Fruit fly (Drosophila melanogaster) whole organism, embryonic: ENCODE measurements around the gene Atx2.

Experiments used
- ATbp ChIP-seq: fragments of 200-800 bp; sonication (Bioruptor generic); optimal IDR thresholded peaks from 2 replicates; lab custom pipeline; 2017; ENCODE audit warnings: missing biosample characterization, mild to moderate bottlenecking, missing genetic modification characterization, missing genetic modification reagents
- Atf-2 ChIP-seq: fragments of 200-800 bp; sonication (Bioruptor generic); optimal IDR thresholded peaks from 2 replicates; lab custom pipeline; 2016; ENCODE audit warnings: missing biosample characterization, missing genetic modification characterization
- B-H2 ChIP-seq: fragments of 200-800 bp; sonication (Bioruptor generic); optimal IDR thresholded peaks from 2 replicates; lab custom pipeline; 2018; ENCODE audit warnings: missing biosample characterization, mild to moderate bottlenecking, missing genetic modification characterization
- CG10209 ChIP-seq: fragments of 200-800 bp; sonication (Bioruptor generic); optimal IDR thresholded peaks from 3 replicates; lab custom pipeline; 2017; ENCODE audit warnings: missing biosample characterization, mild to moderate bottlenecking, missing genetic modification characterization, missing genetic modification reagents
- CG11247 ChIP-seq: fragments of 200-800 bp; sonication (Bioruptor generic); IDR thresholded peaks from 2 replicates; pipeline ENCODE4 v1.3.6; 2022; ENCODE audit warnings: missing biosample characterization, missing genetic modification characterization
- CG11456 ChIP-seq: fragments of 200-800 bp; sonication (Bioruptor generic); IDR thresholded peaks from 3 replicates; pipeline ENCODE4 v1.3.6; 2022; ENCODE audit warnings: missing biosample characterization, missing genetic modification characterization
- CG11723 ChIP-seq: fragments of 200-800 bp; sonication (Bioruptor generic); optimal IDR thresholded peaks from 2 replicates; lab custom pipeline; 2017; ENCODE audit warnings: missing biosample characterization, mild to moderate bottlenecking, missing genetic modification characterization
- CG12659 ChIP-seq: fragments of 200-800 bp; sonication (Bioruptor generic); optimal IDR thresholded peaks from 3 replicates; lab custom pipeline; 2017; ENCODE audit warnings: mild to moderate bottlenecking, missing biosample characterization, missing genetic modification reagents, missing genetic modification characterization
- CG13296 ChIP-seq: fragments of 200-800 bp; sonication (Bioruptor generic); optimal IDR thresholded peaks from 3 replicates; lab custom pipeline; 2018; ENCODE audit warnings: missing biosample characterization, mild to moderate bottlenecking, missing genetic modification characterization
- CG15696 ChIP-seq: fragments of 200-800 bp; sonication (Bioruptor generic); optimal IDR thresholded peaks from 2 replicates; lab custom pipeline; 2019; ENCODE audit warnings: missing biosample characterization, mild to moderate bottlenecking, missing genetic modification characterization, moderate library complexity
- CG1603 ChIP-seq: fragments of 200-800 bp; sonication (Bioruptor generic); optimal IDR thresholded peaks from 2 replicates; lab custom pipeline; 2019; ENCODE audit warnings: missing biosample characterization, mild to moderate bottlenecking, missing genetic modification characterization, moderate library complexity
- CG31365 ChIP-seq: fragments of 200-800 bp; sonication (Bioruptor generic); optimal IDR thresholded peaks from 2 replicates; lab custom pipeline; 2018; ENCODE audit warnings: missing biosample characterization, mild to moderate bottlenecking, missing genetic modification characterization
- CG4282 ChIP-seq: fragments of 200-800 bp; sonication (Bioruptor generic); optimal IDR thresholded peaks from 2 replicates; lab custom pipeline; 2016; ENCODE audit warnings: missing biosample characterization, missing genetic modification characterization
- CG4707 ChIP-seq: fragments of 200-800 bp; sonication (Bioruptor generic); optimal IDR thresholded peaks from 2 replicates; lab custom pipeline; 2018; ENCODE audit warnings: missing biosample characterization, mild to moderate bottlenecking, missing genetic modification characterization, moderate library complexity
- CG6272 ChIP-seq: fragments of 200-800 bp; sonication (Bioruptor generic); IDR thresholded peaks from 2 replicates; pipeline ENCODE4 v1.3.6; 2022; ENCODE audit warnings: missing biosample characterization, missing genetic modification characterization
- CG7556 ChIP-seq: fragments of 200-800 bp; sonication (Bioruptor generic); optimal IDR thresholded peaks from 2 replicates; lab custom pipeline; 2017; ENCODE audit warnings: missing biosample characterization, mild to moderate bottlenecking, missing genetic modification characterization
- CG8924 ChIP-seq: fragments of 200-800 bp; optimal IDR thresholded peaks from 3 replicates; lab custom pipeline; 2019; ENCODE audit warnings: missing biosample characterization, mild to moderate bottlenecking, missing genetic modification characterization, moderate library complexity
- CG9797 ChIP-seq: fragments of 200-800 bp; sonication (Bioruptor generic); optimal IDR thresholded peaks from 3 replicates; lab custom pipeline; 2018; ENCODE audit warnings: missing biosample characterization, mild to moderate bottlenecking, missing genetic modification characterization
- Dfd ChIP-seq, 2 experiments: fragments of >200 bp; optimal IDR thresholded peaks; 2 replicates each; lab custom pipeline; 2017; ENCODE audit warnings: missing biosample characterization in 2 of 2, missing genetic modification characterization in 2 of 2
- Elba2 ChIP-seq: fragments of 200-800 bp; sonication (Bioruptor generic); optimal IDR thresholded peaks from 3 replicates; lab custom pipeline; 2016; ENCODE audit warnings: missing biosample characterization, missing genetic modification characterization
- Fer1 ChIP-seq: fragments of 200-800 bp; sonication (Bioruptor generic); optimal IDR thresholded peaks from 2 replicates; lab custom pipeline; 2017; ENCODE audit warnings: missing biosample characterization, mild to moderate bottlenecking, missing genetic modification characterization
- H2.0 ChIP-seq: fragments of 200-800 bp; sonication (Bioruptor generic); IDR thresholded peaks from 2 replicates; pipeline ENCODE4 v1.3.6; 2022; ENCODE audit warnings: missing biosample characterization, missing genetic modification characterization
- Hey ChIP-seq: fragments of 200-800 bp; sonication (Bioruptor generic); optimal IDR thresholded peaks from 3 replicates; lab custom pipeline; 2018; ENCODE audit warnings: missing biosample characterization, mild to moderate bottlenecking, missing genetic modification characterization
- MBD-R2 ChIP-seq: fragments of 200-800 bp; sonication (Bioruptor generic); IDR thresholded peaks from 2 replicates; pipeline ENCODE4 v1.3.6; 2022; ENCODE audit warnings: missing biosample characterization, missing genetic modification characterization
- Optix ChIP-seq: fragments of 200-800 bp; sonication (Bioruptor generic); IDR thresholded peaks from 3 replicates; pipeline ENCODE4 v1.3.6; 2022; ENCODE audit warnings: missing biosample characterization, missing genetic modification characterization
- PHDP ChIP-seq: fragments of 200-800 bp; sonication (Bioruptor generic); optimal IDR thresholded peaks from 3 replicates; lab custom pipeline; 2018; ENCODE audit warnings: missing biosample characterization, mild to moderate bottlenecking, missing genetic modification characterization, moderate library complexity
- Ptx1 ChIP-seq: fragments of 200-800 bp; sonication (Bioruptor generic); IDR thresholded peaks from 2 replicates; pipeline ENCODE4 v1.3.6; 2022; ENCODE audit warnings: missing biosample characterization, missing genetic modification characterization
- Rfx ChIP-seq: fragments of 200-800 bp; sonication (Bioruptor generic); IDR thresholded peaks from 2 replicates; pipeline ENCODE4 v1.3.6; 2022; ENCODE audit warnings: missing biosample characterization, missing genetic modification characterization
- Six4 ChIP-seq: fragments of 200-800 bp; sonication (Bioruptor generic); optimal IDR thresholded peaks from 2 replicates; lab custom pipeline; 2016; ENCODE audit warnings: missing biosample characterization, missing genetic modification characterization
- Sry-β ChIP-seq: fragments of 200-800 bp; sonication (Bioruptor generic); optimal IDR thresholded peaks from 2 replicates; lab custom pipeline; 2018; ENCODE audit warnings: missing biosample characterization, mild to moderate bottlenecking, missing genetic modification characterization, moderate library complexity
- TFAM ChIP-seq: fragments of 200-800 bp; sonication (Bioruptor generic); optimal IDR thresholded peaks from 2 replicates; lab custom pipeline; 2017; ENCODE audit warnings: missing biosample characterization, missing genetic modification characterization, inconsistent platforms
- ap ChIP-seq: fragments of 200-800 bp; sonication (Bioruptor generic); IDR thresholded peaks from 2 replicates; pipeline ENCODE4 v1.3.6; 2022; ENCODE audit warnings: missing biosample characterization, missing genetic modification characterization
- ash1 ChIP-seq: fragments of 200-800 bp; sonication (Bioruptor generic); optimal IDR thresholded peaks from 2 replicates; lab custom pipeline; 2018; ENCODE audit warnings: missing biosample characterization, mild to moderate bottlenecking, missing genetic modification characterization
- az2 ChIP-seq: fragments of 200-800 bp; sonication (Bioruptor generic); optimal IDR thresholded peaks from 3 replicates; lab custom pipeline; 2016; ENCODE audit warnings: missing biosample characterization, missing genetic modification characterization
- bbx ChIP-seq: fragments of 200-800 bp; sonication (Bioruptor generic); IDR thresholded peaks from 2 replicates; pipeline ENCODE4 v1.3.6; 2022; ENCODE audit warnings: missing biosample characterization, missing genetic modification characterization; ENCODE audit not compliant: partially characterized antibody
- cas ChIP-seq: fragments of 200-800 bp; sonication (Bioruptor generic); IDR thresholded peaks from 2 replicates; pipeline ENCODE4 v1.3.6; 2022; ENCODE audit warnings: missing biosample characterization, missing genetic modification characterization
- caup ChIP-seq: fragments of 200-800 bp; sonication (Bioruptor generic); optimal IDR thresholded peaks from 3 replicates; lab custom pipeline; 2017; ENCODE audit warnings: missing biosample characterization, mild to moderate bottlenecking, missing genetic modification characterization, moderate library complexity; ENCODE audit not compliant: severe bottlenecking
- chn ChIP-seq: fragments of 200-800 bp; sonication (Bioruptor generic); optimal IDR thresholded peaks from 2 replicates; lab custom pipeline; 2016; ENCODE audit warnings: missing biosample characterization, missing genetic modification characterization
- crc ChIP-seq: fragments of 200-800 bp; sonication (Bioruptor generic); optimal IDR thresholded peaks from 2 replicates; lab custom pipeline; 2016; ENCODE audit warnings: missing biosample characterization, missing genetic modification characterization
- dpn ChIP-seq, 2 experiments: fragments of 200-800 bp; sonication (Bioruptor generic); optimal IDR thresholded peaks; 3 replicates each; lab custom pipeline; 2016; ENCODE audit warnings: missing biosample characterization in 2 of 2, missing genetic modification characterization in 2 of 2
- eve ChIP-seq, 2 experiments: fragments of >200 bp; optimal IDR thresholded peaks; 2 replicates each; lab custom pipeline; 2017; ENCODE audit warnings: missing biosample characterization in 2 of 2, missing genetic modification characterization in 2 of 2
- gsb-n ChIP-seq: fragments of 200-800 bp; sonication (Bioruptor generic); optimal IDR thresholded peaks from 3 replicates; lab custom pipeline; 2018; ENCODE audit warnings: missing biosample characterization, mild to moderate bottlenecking, missing genetic modification characterization
- hth ChIP-seq: fragments of >200 bp; optimal IDR thresholded peaks from 2 replicates; lab custom pipeline; 2017; ENCODE audit warnings: inconsistent platforms
- jigr1 ChIP-seq: fragments of 200-800 bp; sonication (Bioruptor generic); IDR thresholded peaks from 3 replicates; pipeline ENCODE4 v1.3.6; 2022; ENCODE audit warnings: missing biosample characterization, missing genetic modification characterization
- jing ChIP-seq: fragments of 200-800 bp; sonication (Bioruptor generic); optimal IDR thresholded peaks from 2 replicates; lab custom pipeline; 2018; ENCODE audit warnings: missing biosample characterization, mild to moderate bottlenecking, missing genetic modification characterization
- kay ChIP-seq: fragments of 200-800 bp; sonication (Bioruptor generic); optimal IDR thresholded peaks from 2 replicates; lab custom pipeline; 2016; ENCODE audit warnings: missing biosample characterization, missing genetic modification characterization
- otp ChIP-seq: fragments of 200-800 bp; sonication (Bioruptor generic); IDR thresholded peaks from 3 replicates; pipeline ENCODE4, ENCODE4 v1.3.6; 2022; ENCODE audit warnings: missing biosample characterization, missing genetic modification characterization
- sr ChIP-seq: fragments of 200-800 bp; sonication (Bioruptor generic); IDR thresholded peaks from 3 replicates; pipeline ENCODE4 v1.3.6; 2022; ENCODE audit warnings: missing biosample characterization, missing genetic modification characterization
- stc ChIP-seq: fragments of 200-800 bp; sonication (Bioruptor generic); IDR thresholded peaks from 2 replicates; pipeline ENCODE4 v1.3.6; 2022; ENCODE audit warnings: missing biosample characterization, missing genetic modification characterization
- trem ChIP-seq: fragments of 200-800 bp; optimal IDR thresholded peaks from 3 replicates; lab custom pipeline; 2019; ENCODE audit warnings: missing biosample characterization, mild to moderate bottlenecking, missing genetic modification characterization, moderate library complexity
- twi ChIP-seq: fragments of 200-800 bp; optimal IDR thresholded peaks from 2 replicates; lab custom pipeline; 2019; ENCODE audit warnings: missing biosample characterization, mild to moderate bottlenecking, missing genetic modification characterization, moderate library complexity
- zen ChIP-seq: fragments of 200-800 bp; sonication (Bioruptor generic); optimal IDR thresholded peaks from 3 replicates; lab custom pipeline; 2018; ENCODE audit warnings: missing biosample characterization, mild to moderate bottlenecking, missing genetic modification characterization, moderate library complexity

The Atx2 gene

dm6 chr3R:15427818-15428199 is 19.6 kb downstream of the Atx2 start (continued):
- TF ChIP-seq CG4282 (GFP tag; lab: Kevin White, UChicago): no peak
- peak; percentile 19 for TF ChIP-seq twi (tag; lab: Kevin White, UChicago)
- peak; percentile 70 for TF ChIP-seq gsb-n (tag; lab: Kevin White, UChicago)
- TF ChIP-seq Sry-β (GFP tag; lab: Kevin White, UChicago): no peak
- no peak for TF ChIP-seq jigr1 (GFP tag; lab: Robert Waterston, UW)
- peak; percentile 46 for TF ChIP-seq chn (GFP tag; lab: Kevin White, UChicago)
- TF ChIP-seq hth (lab: Kevin White, UChicago): no peak
- no peak for TF ChIP-seq CG11456
- TF ChIP-seq dpn (GFP tag; optimal IDR thresholded peaks at IDR 0.05; lab: Kevin White, UChicago): peak in 1 of 2 experiments; percentile 49
- TF ChIP-seq Dfd (GFP tag; optimal IDR thresholded peaks at IDR 0.05; lab: Kevin White, UChicago): no peak
- TF ChIP-seq CG13296 (GFP tag; lab: Kevin White, UChicago): no peak
- no peak for TF ChIP-seq Fer1 (GFP tag; lab: Kevin White, UChicago)
- no peak for TF ChIP-seq crc (GFP tag; lab: Kevin White, UChicago)
- TF ChIP-seq Ptx1 (GFP tag; lab: Robert Waterston, UW): no peak
- TF ChIP-seq CG6272: no peak
- peak; percentile 17 for TF ChIP-seq CG10209 (GFP tag; lab: Kevin White, UChicago)
- TF ChIP-seq TFAM (GFP tag; lab: Kevin White, UChicago): no peak
- peak; percentile 38 for TF ChIP-seq CG8924 (tag; lab: Kevin White, UChicago)
- TF ChIP-seq CG11247: no peak
- TF ChIP-seq Atf-2: no peak
- no peak for TF ChIP-seq Hey (tag; lab: Kevin White, UChicago)
- TF ChIP-seq Optix (GFP tag; lab: Robert Waterston, UW): no peak
- peak; percentile 18 for TF ChIP-seq CG4707 (GFP tag; lab: Kevin White, UChicago)
- TF ChIP-seq caup (GFP tag; lab: Kevin White, UChicago): no peak
- TF ChIP-seq jing (GFP tag; lab: Kevin White, UChicago): peak; percentile 24
- no peak for TF ChIP-seq ash1
- TF ChIP-seq ATbp: peak; percentile 44
- TF ChIP-seq CG31365 (tag; lab: Kevin White, UChicago): no peak
- TF ChIP-seq Six4 (GFP tag; lab: Kevin White, UChicago): peak; percentile 9
- TF ChIP-seq CG7556: peak; percentile 58
- TF ChIP-seq CG9797 (GFP tag; lab: Kevin White, UChicago): no peak
- TF ChIP-seq Elba2 (GFP tag; lab: Kevin White, UChicago): no peak
- no peak for TF ChIP-seq Rfx
- no peak for TF ChIP-seq CG15696 (tag; lab: Kevin White, UChicago)
- TF ChIP-seq B-H2 (GFP tag; lab: Kevin White, UChicago): no peak
- TF ChIP-seq eve (GFP tag; optimal IDR thresholded peaks at IDR 0.05; lab: Kevin White, UChicago): no peak
- peak; percentile 45; the same call in 1 of the 3 replicates for TF ChIP-seq otp
- TF ChIP-seq CG1603 (tag; lab: Kevin White, UChicago): peak; percentile 52
- no peak for TF ChIP-seq stc (GFP tag; lab: Robert Waterston, UW)
- TF ChIP-seq zen: no peak
- no peak for TF ChIP-seq MBD-R2
- no peak for TF ChIP-seq cas (GFP tag; lab: Robert Waterston, UW)
- no peak for TF ChIP-seq ap
- peak; percentile 17 for TF ChIP-seq kay (GFP tag; lab: Kevin White, UChicago)
- TF ChIP-seq CG11723 (GFP tag; lab: Kevin White, UChicago): peak; percentile 19
- TF ChIP-seq az2 (GFP tag; lab: Kevin White, UChicago): peak; percentile 59
- TF ChIP-seq bbx: no peak
- TF ChIP-seq PHDP (tag; lab: Kevin White, UChicago): peak; percentile 59
- no peak for TF ChIP-seq H2.0
- no peak for TF ChIP-seq CG12659
- TF ChIP-seq trem: peak; percentile 42
- no peak for TF ChIP-seq sr
